Worm (Caenorhabditis elegans) whole organism, L3 larva: ENCODE results near the gene W08F4.13.
"Not testable (repeated sequence)": the region's sequence is repeated elsewhere in the genome, so short reads cannot be mapped to it uniquely, and the experiment has no call there.

Source experiments
- daf-12 ChIP-seq: fragments of 150-350 bp; optimal IDR thresholded peaks from 2 replicates; lab custom pipeline; 2014; ENCODE audit warnings: missing biosample characterization, missing genetic modification reagents, missing genetic modification characterization
- nhr-11 ChIP-seq: fragments of 150-350 bp; optimal IDR thresholded peaks from 2 replicates; lab custom pipeline; 2014; ENCODE audit warnings: missing biosample characterization, missing genetic modification characterization
- nhr-237 ChIP-seq: fragments of 150-350 bp; optimal IDR thresholded peaks from 2 replicates; lab custom pipeline; 2014; ENCODE audit warnings: missing biosample characterization, missing genetic modification characterization
- nhr-76 ChIP-seq: fragments of 150-350 bp; sonication (generic microtip); optimal IDR thresholded peaks from 5 replicates; lab custom pipeline; 2014; ENCODE audit warnings: missing biosample characterization, missing genetic modification characterization
- skn-1 ChIP-seq: fragments of 150-350 bp; optimal IDR thresholded peaks from 2 replicates; lab custom pipeline; 2014; ENCODE audit warnings: missing biosample characterization, missing genetic modification characterization
- snpc-4 ChIP-seq: fragments of 150-350 bp; optimal IDR thresholded peaks from 2 replicates; lab custom pipeline; 2014; ENCODE audit warnings: missing biosample characterization, missing genetic modification characterization
- ztf-11 ChIP-seq: fragments of 150-350 bp; optimal IDR thresholded peaks from 2 replicates; lab custom pipeline; 2014; ENCODE audit warnings: missing biosample characterization, missing genetic modification characterization

DNA sequence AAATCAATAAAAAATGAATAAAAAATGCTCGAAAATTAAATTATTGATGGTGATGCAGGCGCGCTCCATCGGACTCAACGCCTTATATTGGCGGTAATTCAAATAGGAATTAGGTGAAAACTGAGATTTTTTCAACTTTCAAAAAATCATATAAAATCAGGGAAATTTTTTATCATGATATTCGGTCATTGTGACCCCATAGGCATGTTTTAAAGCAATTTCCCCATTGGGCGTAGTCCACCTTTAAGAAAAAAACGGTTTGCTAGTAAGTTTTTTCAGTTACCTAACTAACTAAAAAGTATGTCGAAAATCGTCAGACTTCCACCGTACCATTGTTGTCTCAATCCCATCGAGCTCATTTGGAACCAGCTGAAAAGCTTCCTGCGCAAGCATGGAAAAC lies 8.6 kb downstream of the W08F4.13 start, which contains the start of gene W08F4.1:
- not testable (repeated sequence) for TF ChIP-seq nhr-237 (tag; lab: Kevin White, UChicago); skn-1 (tag; lab: Kevin White, UChicago); daf-12; ztf-11 (tag; lab: Kevin White, UChicago); snpc-4 (tag; lab: Kevin White, UChicago); nhr-76 (tag; lab: Kevin White, UChicago); nhr-11
